Fruit fly (Drosophila melanogaster) whole organism, embryonic: ENCODE data around the gene PH4alphaNE3.

ENCODE experiments used
- B-H2 ChIP-seq: fragments of 200-800 bp; sonication (Bioruptor generic); optimal IDR thresholded peaks from 2 replicates; lab custom pipeline; 2018; ENCODE audit warnings: missing biosample characterization, mild to moderate bottlenecking, missing genetic modification characterization
- CG10274 ChIP-seq: fragments of 200-800 bp; sonication (Bioruptor generic); optimal IDR thresholded peaks from 3 replicates; lab custom pipeline; 2017; ENCODE audit warnings: missing biosample characterization, mild to moderate bottlenecking, missing genetic modification characterization
- CG12942 ChIP-seq: fragments of 200-800 bp; sonication (Bioruptor generic); optimal IDR thresholded peaks from 3 replicates; lab custom pipeline; 2016; ENCODE audit warnings: missing biosample characterization, missing genetic modification characterization
- CG13296 ChIP-seq: fragments of 200-800 bp; sonication (Bioruptor generic); optimal IDR thresholded peaks from 3 replicates; lab custom pipeline; 2018; ENCODE audit warnings: missing biosample characterization, mild to moderate bottlenecking, missing genetic modification characterization
- CG15601 ChIP-seq: fragments of 200-800 bp; sonication (Bioruptor generic); optimal IDR thresholded peaks from 3 replicates; lab custom pipeline; 2019; ENCODE audit warnings: missing biosample characterization, mild to moderate bottlenecking, missing genetic modification characterization, moderate library complexity
- CG32772 ChIP-seq: fragments of 200-800 bp; sonication (Bioruptor generic); IDR thresholded peaks from 2 replicates; pipeline ENCODE4 v1.3.6; 2022; ENCODE audit warnings: missing biosample characterization, missing genetic modification characterization
- CG4404 ChIP-seq: fragments of 200-800 bp; sonication (Bioruptor generic); IDR thresholded peaks from 2 replicates; pipeline ENCODE4 v1.3.6; 2022; ENCODE audit warnings: missing biosample characterization, missing genetic modification characterization
- CG4707 ChIP-seq: fragments of 200-800 bp; sonication (Bioruptor generic); optimal IDR thresholded peaks from 2 replicates; lab custom pipeline; 2018; ENCODE audit warnings: missing biosample characterization, mild to moderate bottlenecking, missing genetic modification characterization, moderate library complexity
- CG5180 ChIP-seq: fragments of 200-800 bp; sonication (Bioruptor generic); optimal IDR thresholded peaks from 3 replicates; lab custom pipeline; 2017; ENCODE audit warnings: missing biosample characterization, missing genetic modification characterization, mild to moderate bottlenecking, moderate library complexity, missing genetic modification reagents
- CG7928 ChIP-seq: fragments of 200-800 bp; sonication (Bioruptor generic); optimal IDR thresholded peaks from 2 replicates; lab custom pipeline; 2017; ENCODE audit warnings: missing biosample characterization, mild to moderate bottlenecking, missing genetic modification characterization
- CG8089 ChIP-seq: fragments of 200-800 bp; sonication (Bioruptor generic); optimal IDR thresholded peaks from 3 replicates; lab custom pipeline; 2016; ENCODE audit warnings: missing biosample characterization, missing genetic modification characterization
- CG8281 ChIP-seq: fragments of 200-800 bp; sonication (Bioruptor generic); optimal IDR thresholded peaks from 2 replicates; lab custom pipeline; 2018; ENCODE audit warnings: missing biosample characterization, mild to moderate bottlenecking, missing genetic modification characterization, moderate library complexity
- CG8765 ChIP-seq: fragments of 200-800 bp; sonication (Bioruptor generic); IDR thresholded peaks from 2 replicates; pipeline ENCODE4 v1.3.6; 2022; ENCODE audit warnings: missing biosample characterization, missing genetic modification characterization
- D ChIP-seq, 2 experiments: fragments of 200-800 bp in 1 of 2; fragments of >200 bp in 1 of 2; sonication (Bioruptor generic) in 1 of 2; optimal IDR thresholded peaks; 2 replicates in 1 of 2; 3 replicates in 1 of 2; lab custom pipeline; 2017; ENCODE audit warnings: mild to moderate bottlenecking in 1 of 2, missing biosample characterization in 1 of 2, missing genetic modification characterization in 1 of 2, missing genetic modification reagents in 1 of 2
- Dbx ChIP-seq: fragments of 200-800 bp; sonication (Bioruptor generic); IDR thresholded peaks from 3 replicates; pipeline ENCODE4 v1.3.6; 2022; ENCODE audit warnings: missing biosample characterization, missing genetic modification characterization
- Dll ChIP-seq: fragments of 200-800 bp; sonication (Bioruptor generic); IDR thresholded peaks from 4 replicates; pipeline ENCODE4 v1.3.6; 2022; ENCODE audit warnings: missing biosample characterization, missing genetic modification characterization; ENCODE audit not compliant: partially characterized antibody
- Fer3 ChIP-seq: fragments of 200-800 bp; sonication (Bioruptor generic); optimal IDR thresholded peaks from 2 replicates; lab custom pipeline; 2018; ENCODE audit warnings: missing biosample characterization, mild to moderate bottlenecking, missing genetic modification characterization, moderate library complexity
- Lim3 ChIP-seq: fragments of 200-800 bp; sonication (Bioruptor generic); IDR thresholded peaks from 2 replicates; pipeline ENCODE4 v1.3.6; 2022; ENCODE audit warnings: missing biosample characterization, missing genetic modification characterization
- Neu2 ChIP-seq: fragments of 200-800 bp; sonication (Bioruptor generic); optimal IDR thresholded peaks from 3 replicates; lab custom pipeline; 2016; ENCODE audit warnings: missing biosample characterization, missing genetic modification characterization, borderline replicate concordance
- Nf-YA ChIP-seq: fragments of 200-800 bp; sonication (Bioruptor generic); IDR thresholded peaks from 2 replicates; pipeline ENCODE4 v1.3.6; 2022; ENCODE audit warnings: missing biosample characterization, missing genetic modification characterization
- Optix ChIP-seq: fragments of 200-800 bp; sonication (Bioruptor generic); IDR thresholded peaks from 3 replicates; pipeline ENCODE4 v1.3.6; 2022; ENCODE audit warnings: missing biosample characterization, missing genetic modification characterization
- PHDP ChIP-seq: fragments of 200-800 bp; sonication (Bioruptor generic); optimal IDR thresholded peaks from 3 replicates; lab custom pipeline; 2018; ENCODE audit warnings: missing biosample characterization, mild to moderate bottlenecking, missing genetic modification characterization, moderate library complexity
- TFAM ChIP-seq: fragments of 200-800 bp; sonication (Bioruptor generic); optimal IDR thresholded peaks from 2 replicates; lab custom pipeline; 2017; ENCODE audit warnings: missing biosample characterization, missing genetic modification characterization, inconsistent platforms
- Vsx1 ChIP-seq: fragments of 200-800 bp; sonication (Bioruptor generic); optimal IDR thresholded peaks from 2 replicates; lab custom pipeline; 2017; ENCODE audit warnings: missing biosample characterization, mild to moderate bottlenecking, missing genetic modification characterization, missing genetic modification reagents
- ac ChIP-seq: fragments of 200-800 bp; sonication (Bioruptor generic); optimal IDR thresholded peaks from 3 replicates; lab custom pipeline; 2017; ENCODE audit warnings: missing biosample characterization, mild to moderate bottlenecking, missing genetic modification characterization
- bcd ChIP-seq: fragments of 200-800 bp; sonication (Bioruptor generic); optimal IDR thresholded peaks from 2 replicates; lab custom pipeline; 2017; ENCODE audit warnings: missing biosample characterization, mild to moderate bottlenecking, missing genetic modification characterization
- crc ChIP-seq: fragments of 200-800 bp; sonication (Bioruptor generic); optimal IDR thresholded peaks from 2 replicates; lab custom pipeline; 2016; ENCODE audit warnings: missing biosample characterization, missing genetic modification characterization
- croc ChIP-seq: fragments of 200-800 bp; sonication (Bioruptor generic); conservative IDR thresholded peaks from 3 replicates; pipeline ENCODE4 v1.3.6; 2022; ENCODE audit warnings: missing biosample characterization, missing genetic modification characterization
- gro ChIP-seq: fragments of 200-800 bp; sonication (Bioruptor generic); optimal IDR thresholded peaks from 2 replicates; lab custom pipeline; 2016; ENCODE audit warnings: missing biosample characterization, missing genetic modification characterization
- gsb-n ChIP-seq: fragments of 200-800 bp; sonication (Bioruptor generic); optimal IDR thresholded peaks from 3 replicates; lab custom pipeline; 2018; ENCODE audit warnings: missing biosample characterization, mild to moderate bottlenecking, missing genetic modification characterization
- ham ChIP-seq: fragments of 200-800 bp; sonication (Bioruptor generic); IDR thresholded peaks from 2 replicates; pipeline ENCODE4 v1.3.6; 2022; ENCODE audit warnings: missing biosample characterization, missing genetic modification characterization
- hb ChIP-seq: fragments of 200-800 bp; sonication (Bioruptor generic); IDR thresholded peaks from 3 replicates; pipeline ENCODE4 v1.3.6; 2022; ENCODE audit warnings: missing biosample characterization, missing genetic modification characterization; ENCODE audit not compliant: partially characterized antibody
- insv ChIP-seq, 2 experiments: fragments of 200-800 bp; sonication (Bioruptor generic); optimal IDR thresholded peaks; 3 replicates each; lab custom pipeline; 2016 to 2018; ENCODE audit warnings: missing biosample characterization in 2 of 2, missing genetic modification characterization in 2 of 2
- knrl ChIP-seq: fragments of 200-800 bp; sonication (Bioruptor generic); IDR thresholded peaks from 3 replicates; pipeline ENCODE4 v1.3.6; 2022; ENCODE audit warnings: missing biosample characterization, missing genetic modification characterization; ENCODE audit not compliant: partially characterized antibody
- nom ChIP-seq: fragments of 200-800 bp; sonication (Bioruptor generic); optimal IDR thresholded peaks from 2 replicates; lab custom pipeline; 2017; ENCODE audit warnings: missing biosample characterization, missing genetic modification characterization, mild to moderate bottlenecking, moderate library complexity, missing genetic modification reagents
- onecut ChIP-seq: fragments of 200-800 bp; sonication (Bioruptor generic); IDR thresholded peaks from 2 replicates; pipeline ENCODE4 v1.3.6; 2022; ENCODE audit warnings: missing biosample characterization, missing genetic modification characterization
- pho ChIP-seq: fragments of 200-800 bp; sonication (Bioruptor generic); optimal IDR thresholded peaks from 2 replicates; lab custom pipeline; 2016; ENCODE audit warnings: missing biosample characterization, missing genetic modification characterization
- pum ChIP-seq: fragments of 200-800 bp; sonication (Bioruptor generic); optimal IDR thresholded peaks from 2 replicates; lab custom pipeline; 2016; ENCODE audit warnings: missing biosample characterization, missing genetic modification characterization
- sc ChIP-seq, 3 experiments: fragments of >200 bp in 2 of 3; fragments of 200-800 bp in 1 of 3; sonication (Bioruptor generic) in 1 of 3; optimal IDR thresholded peaks; 2 replicates in 2 of 3; 3 replicates in 1 of 3; lab custom pipeline; 2017; ENCODE audit warnings: mild to moderate bottlenecking in 1 of 3, missing biosample characterization in 1 of 3, missing genetic modification characterization in 1 of 3, missing genetic modification reagents in 1 of 3
- sisA ChIP-seq: fragments of 200-800 bp; sonication (Bioruptor generic); IDR thresholded peaks from 2 replicates; pipeline ENCODE4 v1.3.6; 2022; ENCODE audit warnings: missing biosample characterization, missing genetic modification characterization
- ssp ChIP-seq: fragments of 200-800 bp; sonication (Bioruptor generic); IDR thresholded peaks from 2 replicates; pipeline ENCODE4 v1.3.6; 2022; ENCODE audit warnings: missing biosample characterization, missing genetic modification characterization
- tna ChIP-seq: fragments of 200-800 bp; sonication (Bioruptor generic); IDR thresholded peaks from 2 replicates; pipeline ENCODE4 v1.3.6; 2022; ENCODE audit warnings: missing biosample characterization, missing genetic modification characterization; ENCODE audit not compliant: partially characterized antibody
- twi ChIP-seq: fragments of 200-800 bp; optimal IDR thresholded peaks from 2 replicates; lab custom pipeline; 2019; ENCODE audit warnings: missing biosample characterization, mild to moderate bottlenecking, missing genetic modification characterization, moderate library complexity
- vnd ChIP-seq: fragments of 200-800 bp; sonication (Bioruptor generic); IDR thresholded peaks from 3 replicates; pipeline ENCODE4 v1.3.6; 2022; ENCODE audit warnings: missing biosample characterization, missing genetic modification characterization; ENCODE audit not compliant: partially characterized antibody
- zf30C ChIP-seq: fragments of 200-800 bp; sonication (Bioruptor generic); optimal IDR thresholded peaks from 3 replicates; lab custom pipeline; 2018; ENCODE audit warnings: missing biosample characterization, mild to moderate bottlenecking, missing genetic modification characterization
- zfh1 ChIP-seq: fragments of 200-800 bp; sonication (Bioruptor generic); IDR thresholded peaks from 3 replicates; pipeline ENCODE4 v1.3.6; 2022; ENCODE audit warnings: missing biosample characterization, missing genetic modification characterization

The PH4alphaNE3 gene

dm6 chr3R:30600154-30601009, 3.6 kb upstream of the PH4alphaNE3 start (continued):
- TF ChIP-seq nom (GFP tag; lab: Kevin White, UChicago) (peak; percentile 51), pum (peak; percentile 87), Lim3 (GFP tag; lab: Robert Waterston, UW) (peak; percentile 77), crc (GFP tag; lab: Kevin White, UChicago) (peak; percentile 85), CG7928 (GFP tag; lab: Kevin White, UChicago) (peak; percentile 56), ssp (GFP tag; lab: Robert Waterston, UW) (peak; percentile 73), hb (no peak), D (optimal IDR thresholded peaks at IDR 0.05; lab: Kevin White, UChicago) (no peak), D (GFP tag; optimal IDR thresholded peaks at IDR 0.05; lab: Kevin White, UChicago) (peak; percentile 88), sc (optimal IDR thresholded peaks at IDR 0.05; lab: Kevin White, UChicago) (no peak), sc (GFP tag; optimal IDR thresholded peaks at IDR 0.05; lab: Kevin White, UChicago) (peak; percentile 80), CG10274 (peak; percentile 67), twi (tag; lab: Kevin White, UChicago) (peak; percentile 70), Fer3 (peak; percentile 89), CG13296 (GFP tag; lab: Kevin White, UChicago) (peak; percentile 84), Optix (GFP tag; lab: Robert Waterston, UW) (peak; percentile 91), gsb-n (tag; lab: Kevin White, UChicago) (peak; percentile 91), CG8281 (peak; percentile 63), CG4404 (GFP tag; lab: Robert Waterston, UW) (peak; percentile 51), ac (peak; percentile 61), croc (GFP tag; lab: Robert Waterston, UW) (peak; percentile 72), CG8089 (GFP tag; lab: Kevin White, UChicago) (peak; percentile 69), vnd (GFP tag; lab: Robert Waterston, UW) (no peak), Vsx1 (GFP tag; lab: Kevin White, UChicago) (peak; percentile 80), Neu2 (peak; percentile 48), knrl (GFP tag; lab: Robert Waterston, UW) (no peak), pho (peak; percentile 92), B-H2 (GFP tag; lab: Kevin White, UChicago) (peak; percentile 70), CG32772 (GFP tag; lab: Robert Waterston, UW) (peak; percentile 92), zf30C (peak; percentile 92), Dll (GFP tag; lab: Robert Waterston, UW) (0 out of 4 replicates have a peak, but pooled peaks have one; percentile 23), TFAM (GFP tag; lab: Kevin White, UChicago) (peak; percentile 63), insv (GFP tag; optimal IDR thresholded peaks at IDR 0.05; lab: Kevin White, UChicago) (peak in 1 of 2 experiments; percentile 21), CG15601 (tag; lab: Kevin White, UChicago) (peak; percentile 82), CG4707 (peak; percentile 80), CG12942 (GFP tag; lab: Kevin White, UChicago) (peak; percentile 82), zfh1 (GFP tag; lab: Robert Waterston, UW) (peak; percentile 93), onecut (GFP tag; lab: Robert Waterston, UW) (peak; percentile 92), gro (GFP tag; lab: Kevin White, UChicago) (peak; percentile 94), CG5180 (GFP tag; lab: Kevin White, UChicago) (peak; percentile 70), Dbx (GFP tag; lab: Robert Waterston, UW) (peak; percentile 92), ham (GFP tag; lab: Robert Waterston, UW) (peak; percentile 67; the same call in 1 of the 2 replicates), PHDP (tag; lab: Kevin White, UChicago) (peak; percentile 92), sisA (peak; percentile 89), bcd (peak; percentile 89), Nf-YA (peak; percentile 90), CG8765 (peak; percentile 63), tna (no peak)
